Worm (Caenorhabditis elegans): Measurements from ENCODE around the gene F37A8.2.

ce11 chrIII:3887586-3887985, 43.7 kb downstream of the F37A8.2 start:
- TF ChIP-seq F55B11.4 (tag; optimal IDR thresholded peaks at IDR 0.05; ENCODE audit: borderline replicate concordance, insufficient read depth): no peak
- TF ChIP-seq snpc-4 (GFP tag; optimal IDR thresholded peaks at IDR 0.05): no peak
- TF ChIP-seq snpc-4 (tag; optimal IDR thresholded peaks at IDR 0.05): no peak
- no peak for TF ChIP-seq lin-40 (tag; optimal IDR thresholded peaks at IDR 0.05)
- TF ChIP-seq nfya-2 (GFP tag; IDR thresholded peaks at IDR 0.05): no peak
- no peak for TF ChIP-seq him-1 (tag; optimal IDR thresholded peaks at IDR 0.05)
- TF ChIP-seq ZK185.1 (tag; optimal IDR thresholded peaks at IDR 0.05; ENCODE audit: poor library complexity, severe bottlenecking): no peak

Data from whole organism, young adult.